Fruit fly (Drosophila melanogaster) Kc167 (cell line): ENCODE results near the gene CG16998.

Experiments used
- Myc ChIP-seq: fragments of >200 bp; optimal IDR thresholded peaks from 2 replicates; lab custom pipeline; 2017; ENCODE audit warnings: missing external identifiers
- Sin3A ChIP-seq: fragments of >200 bp; optimal IDR thresholded peaks from 2 replicates; lab custom pipeline; 2018; ENCODE audit warnings: missing external identifiers
- h ChIP-seq: fragments of >200 bp; optimal IDR thresholded peaks from 3 replicates; lab custom pipeline; 2018; ENCODE audit warnings: missing external identifiers
- insv ChIP-seq: fragments of >200 bp; optimal IDR thresholded peaks from 3 replicates; lab custom pipeline; 2018; ENCODE audit warnings: missing external identifiers
- psq ChIP-seq: fragments of >200 bp; optimal IDR thresholded peaks from 2 replicates; lab custom pipeline; 2017; ENCODE audit warnings: missing external identifiers
- ttk ChIP-seq: sonication (Bioruptor generic); optimal IDR thresholded peaks from 2 replicates; lab custom pipeline; 2017; ENCODE audit warnings: missing external identifiers

CG16998 gene

dm6 chr3L:7539736-7540135 is at the start of gene CG16998:
Gene CG16998, minus strand, starts transcription at chr3L:7539836.
- TF ChIP-seq insv (lab: Kevin White, UChicago): no peak
- TF ChIP-seq psq: no peak
- TF ChIP-seq Myc (lab: Kevin White, UChicago): no peak
- no peak for TF ChIP-seq ttk (lab: Kevin White, UChicago)
- no peak for TF ChIP-seq h (lab: Kevin White, UChicago)
- TF ChIP-seq Sin3A (lab: Kevin White, UChicago): no peak

DNA sequence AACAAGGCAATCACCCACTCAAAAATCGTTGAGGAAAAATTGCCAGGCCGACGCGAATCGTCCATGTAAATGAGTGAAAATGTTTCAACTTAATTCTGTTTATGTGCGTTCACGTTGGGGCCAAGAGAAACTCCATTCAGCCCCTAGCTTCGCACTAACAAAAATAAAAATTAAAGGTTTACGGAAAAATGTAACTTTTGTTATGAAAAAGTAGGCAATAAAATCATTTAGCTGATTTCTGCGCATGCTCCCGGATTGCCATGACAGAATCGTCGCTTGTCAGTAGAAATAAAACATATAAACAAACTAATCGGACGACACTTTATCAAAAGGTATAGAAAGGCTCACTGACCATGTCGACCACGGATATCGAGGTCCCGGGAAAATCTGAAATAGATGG is 43.5 kb upstream of the CG16998 start, which contains the start of gene mmm:
TSS of gene mmm (plus strand) at position 301 of the 400 bp plus-strand sequence.
- TF ChIP-seq Myc (lab: Kevin White, UChicago) (no peak), ttk (lab: Kevin White, UChicago) (no peak), Sin3A (lab: Kevin White, UChicago) (no peak), h (lab: Kevin White, UChicago) (no peak), psq (no peak), insv (lab: Kevin White, UChicago) (no peak)

dm6 chr3L:7572948-7573347 is 33.3 kb upstream of the CG16998 start:
- no peak for TF ChIP-seq ttk (lab: Kevin White, UChicago)
- no peak for TF ChIP-seq Sin3A (lab: Kevin White, UChicago)
- TF ChIP-seq h (lab: Kevin White, UChicago): no peak
- no peak for TF ChIP-seq insv (lab: Kevin White, UChicago)
- no peak for TF ChIP-seq Myc (lab: Kevin White, UChicago)
- no peak for TF ChIP-seq psq

dm6 chr3L:7562310-7562709 is 22.7 kb upstream of the CG16998 start, which contains the start of gene frac:
Gene frac, plus strand, starts transcription at chr3L:7562610.
- TF ChIP-seq Sin3A (lab: Kevin White, UChicago): no peak

DNA sequence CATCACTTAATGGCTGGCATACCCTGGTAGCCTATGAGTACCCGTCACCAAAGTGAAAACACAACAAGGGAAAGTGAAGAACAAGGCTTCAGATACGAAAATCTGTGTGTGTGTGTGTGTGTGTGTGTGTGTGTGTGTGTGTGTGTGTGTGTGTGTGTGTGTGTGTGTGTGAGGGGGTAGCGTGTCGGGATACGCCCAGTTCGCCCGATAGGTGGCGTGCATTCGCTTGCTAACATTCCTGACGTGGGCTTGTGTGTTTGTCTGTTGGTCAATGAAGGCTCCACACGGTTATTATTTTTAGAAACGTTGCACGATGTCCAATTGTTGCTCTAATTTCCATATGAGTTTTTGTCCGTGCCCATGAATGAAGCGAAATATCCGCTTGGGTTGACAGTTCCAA is 20.9 kb upstream of the CG16998 start:
- no peak for TF ChIP-seq psq
- TF ChIP-seq ttk (lab: Kevin White, UChicago): no peak
- TF ChIP-seq h (lab: Kevin White, UChicago): no peak
- TF ChIP-seq Sin3A (lab: Kevin White, UChicago): no peak
- TF ChIP-seq insv (lab: Kevin White, UChicago): no peak
- TF ChIP-seq Myc (lab: Kevin White, UChicago): no peak

DNA sequence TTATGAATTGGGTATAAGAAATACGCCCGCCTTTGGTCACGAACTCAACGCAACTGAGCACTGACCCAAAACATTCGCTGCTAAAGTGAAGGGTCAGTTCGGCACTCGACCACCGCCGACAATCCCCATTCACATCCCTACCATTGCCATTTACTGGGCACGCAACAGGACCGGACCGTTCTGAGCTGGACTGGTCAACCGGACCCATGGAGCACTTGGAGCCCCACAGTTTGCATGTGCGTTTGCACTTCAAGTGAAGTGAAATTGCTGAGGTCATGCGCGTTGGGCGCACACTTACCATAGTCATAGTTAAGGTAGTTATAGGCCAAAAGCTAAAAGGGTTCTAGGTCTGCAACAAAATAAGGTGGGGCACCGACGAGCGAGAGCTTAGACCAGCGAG is 20.3 kb upstream of the CG16998 start, which contains the start of gene CG14837:
TSS of gene CG14837 (minus strand) at position 101 of the 400 bp plus-strand sequence.
- TF ChIP-seq Sin3A (lab: Kevin White, UChicago) (no peak), insv (lab: Kevin White, UChicago) (no peak), ttk (lab: Kevin White, UChicago) (no peak), Myc (lab: Kevin White, UChicago) (no peak), psq (no peak), h (lab: Kevin White, UChicago) (no peak)

DNA sequence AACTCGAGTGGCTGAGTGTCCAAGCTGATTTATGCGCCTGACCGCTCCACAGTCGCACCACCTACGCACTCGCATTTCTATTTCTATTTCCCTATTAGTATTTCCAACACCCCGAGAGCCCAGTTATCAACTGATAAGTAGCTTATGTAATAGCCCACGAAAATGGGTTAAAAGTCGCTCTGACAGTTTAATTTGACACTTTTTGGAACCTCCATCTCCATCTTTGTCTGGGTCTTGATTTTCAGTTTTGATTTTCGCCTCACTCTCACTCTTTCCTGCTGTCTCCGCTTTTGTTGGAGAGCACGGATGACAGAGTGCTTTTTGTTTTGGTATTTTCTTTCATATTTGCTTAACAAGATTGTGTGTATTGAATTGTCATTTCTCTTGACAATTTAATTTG is 13.4 kb upstream of the CG16998 start:
- no peak for TF ChIP-seq ttk (lab: Kevin White, UChicago)
- no peak for TF ChIP-seq Myc (lab: Kevin White, UChicago)
- TF ChIP-seq psq: no peak
- TF ChIP-seq insv (lab: Kevin White, UChicago): no peak
- no peak for TF ChIP-seq Sin3A (lab: Kevin White, UChicago)
- no peak for TF ChIP-seq h (lab: Kevin White, UChicago)

DNA sequence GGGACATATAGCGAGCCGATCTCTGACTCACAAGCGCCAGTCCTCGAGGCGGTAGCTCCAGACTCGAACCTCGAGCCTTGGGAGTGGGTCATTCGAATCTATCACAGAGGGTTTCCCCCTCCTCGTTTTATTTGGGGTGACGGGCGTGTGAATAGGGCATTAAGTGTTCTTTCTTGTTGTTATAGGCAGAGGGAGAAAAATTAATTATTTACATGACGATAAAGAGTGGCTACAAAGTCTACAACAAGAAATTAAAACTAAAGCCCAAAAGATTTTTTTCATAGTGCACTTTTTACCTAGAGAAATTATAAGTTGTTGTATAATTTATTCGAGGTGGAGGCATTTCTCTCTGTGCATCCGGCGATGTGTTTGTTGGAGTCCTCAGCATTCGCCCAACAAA is 12.8 kb upstream of the CG16998 start:
- TF ChIP-seq Sin3A (lab: Kevin White, UChicago): no peak
- TF ChIP-seq ttk (lab: Kevin White, UChicago): no peak
- TF ChIP-seq Myc (lab: Kevin White, UChicago): no peak
- TF ChIP-seq insv (lab: Kevin White, UChicago): no peak
- TF ChIP-seq h (lab: Kevin White, UChicago): no peak
- no peak for TF ChIP-seq psq

DNA sequence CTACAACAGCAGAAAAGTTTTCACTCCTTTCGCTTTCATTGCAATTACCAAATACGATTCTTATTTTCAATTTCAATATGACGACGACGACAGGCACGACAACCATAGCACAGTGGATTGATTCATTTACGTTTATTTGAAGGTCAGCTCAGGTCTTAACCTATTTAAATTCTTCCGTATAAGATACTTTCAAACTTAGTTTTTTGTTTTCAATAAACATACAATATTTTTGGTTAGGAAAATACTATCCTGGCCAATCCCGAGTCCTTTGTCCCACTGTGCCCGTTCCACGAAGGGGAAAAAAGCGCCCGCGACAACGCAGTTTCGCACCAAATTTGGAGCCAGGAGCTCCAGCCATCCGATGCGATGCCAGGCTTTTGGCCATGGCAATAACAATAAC is 10.6 kb upstream of the CG16998 start:
- TF ChIP-seq ttk (lab: Kevin White, UChicago) (no peak), Myc (lab: Kevin White, UChicago) (no peak), Sin3A (lab: Kevin White, UChicago) (no peak), h (lab: Kevin White, UChicago) (no peak), insv (lab: Kevin White, UChicago) (no peak), psq (no peak)

- TF ChIP-seq psq (no peak), ttk (lab: Kevin White, UChicago) (no peak), h (lab: Kevin White, UChicago) (no peak), insv (lab: Kevin White, UChicago) (no peak), Sin3A (lab: Kevin White, UChicago) (no peak), Myc (lab: Kevin White, UChicago) (no peak)
Measured at dm6 chr3L:7545562-7545961, 5.9 kb upstream of the CG16998 start.

DNA sequence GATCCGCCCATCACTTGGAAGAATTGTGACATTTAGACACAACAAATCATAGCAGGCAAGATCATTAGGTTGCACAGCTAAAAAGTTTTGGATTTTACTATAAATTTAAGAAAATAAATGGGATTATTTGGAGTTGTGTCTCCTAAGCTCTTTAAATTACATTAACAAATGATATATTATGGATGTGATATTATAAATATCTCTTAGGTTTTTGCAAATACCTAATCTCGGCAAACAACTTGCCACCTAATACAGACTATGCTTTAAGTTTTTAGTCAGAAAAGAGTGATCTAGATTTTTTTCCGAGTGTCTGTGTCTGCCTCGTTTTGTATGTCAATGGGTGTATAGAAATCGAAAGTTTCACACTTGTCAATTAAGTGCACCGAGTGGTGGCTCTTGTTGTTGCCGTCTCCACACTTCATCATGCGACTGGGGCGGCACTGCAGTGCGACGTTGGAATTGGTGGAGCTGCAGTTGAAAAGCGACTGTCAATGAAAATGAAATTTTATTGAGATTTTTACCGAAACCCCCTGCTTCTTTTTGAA is 5.1 kb upstream of the CG16998 start:
- no peak for TF ChIP-seq psq
- no peak for TF ChIP-seq ttk (lab: Kevin White, UChicago)
- no peak for TF ChIP-seq h (lab: Kevin White, UChicago)
- TF ChIP-seq Sin3A (lab: Kevin White, UChicago): no peak
- TF ChIP-seq insv (lab: Kevin White, UChicago): no peak
- no peak for TF ChIP-seq Myc (lab: Kevin White, UChicago)

DNA sequence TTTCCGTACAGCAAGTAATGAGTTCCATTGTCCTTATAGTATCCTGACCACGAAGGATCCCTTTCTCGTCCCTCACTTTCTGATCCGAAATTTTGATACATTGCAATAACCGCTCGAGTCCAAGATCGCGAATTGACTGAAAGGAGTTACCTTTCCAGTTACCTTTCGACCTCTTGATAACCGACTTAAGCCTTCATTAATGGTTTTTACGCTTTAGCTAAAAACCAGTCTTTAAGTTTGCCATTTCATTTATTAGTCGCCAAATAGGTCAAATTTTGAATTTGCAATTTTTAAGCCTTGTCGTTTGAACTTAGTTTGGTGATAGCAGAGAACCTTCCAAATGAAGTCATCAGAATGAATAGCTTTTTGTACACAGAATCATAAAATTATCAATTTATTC is 2.7 kb upstream of the CG16998 start, which contains the start of gene CG32376:
TSS of gene CG32376 (minus strand) at position 101 of the 400 bp plus-strand sequence.
- TF ChIP-seq h (lab: Kevin White, UChicago): no peak
- TF ChIP-seq psq: no peak
- TF ChIP-seq insv (lab: Kevin White, UChicago): no peak
- TF ChIP-seq ttk (lab: Kevin White, UChicago): no peak
- no peak for TF ChIP-seq Sin3A (lab: Kevin White, UChicago)
- no peak for TF ChIP-seq Myc (lab: Kevin White, UChicago)
